Worm (Caenorhabditis elegans) whole organism, mixed stage, embryonic: ENCODE measurements around the gene C05E11.3.

Experiments used
- ceh-43 ChIP-seq: fragments of 200-800 bp; sonication (Bioruptor generic); optimal IDR thresholded peaks from 2 replicates; lab custom pipeline; 2018; ENCODE audit warnings: mild to moderate bottlenecking, missing genetic modification characterization, moderate library complexity, missing compliant biosample characterization
- ceh-83 ChIP-seq: fragments of 200-800 bp; sonication (Bioruptor generic); optimal IDR thresholded peaks from 2 replicates; lab custom pipeline; 2018; ENCODE audit warnings: mild to moderate bottlenecking, missing genetic modification characterization, missing compliant biosample characterization
- ces-1 ChIP-seq: fragments of 150-350 bp; optimal IDR thresholded peaks from 2 replicates; lab custom pipeline; 2014; ENCODE audit warnings: missing biosample characterization, missing genetic modification reagents, missing genetic modification characterization
- elt-3 ChIP-seq: fragments of 150-350 bp; optimal IDR thresholded peaks from 2 replicates; lab custom pipeline; 2014; ENCODE audit warnings: missing biosample characterization, missing genetic modification characterization
- mep-1 ChIP-seq: fragments of 150-350 bp; optimal IDR thresholded peaks from 2 replicates; lab custom pipeline; 2017; ENCODE audit warnings: missing biosample characterization, missing genetic modification reagents, missing genetic modification characterization, inconsistent platforms
- pha-4 ChIP-seq: fragments of 150-350 bp; optimal IDR thresholded peaks from 2 replicates; lab custom pipeline; 2018; ENCODE audit warnings: missing biosample characterization, missing genetic modification reagents, missing genetic modification characterization
- unc-62 ChIP-seq: fragments of 150-350 bp; optimal IDR thresholded peaks from 2 replicates; lab custom pipeline; 2014; ENCODE audit warnings: missing biosample characterization, missing genetic modification reagents, missing genetic modification characterization

- TF ChIP-seq ceh-43 (GFP tag; lab: Kevin White, UChicago) (no peak), mep-1 (no peak), pha-4 (tag; lab: Kevin White, UChicago) (no peak), ceh-83 (no peak), elt-3 (tag; lab: Kevin White, UChicago) (no peak), ces-1 (no peak), unc-62 (GFP tag; lab: Kevin White, UChicago) (no peak)
These were observed 50.3 kb downstream of the C05E11.3 start for ce11 chrX:4628350-4628749.
